Fruit fly (Drosophila melanogaster): ENCODE data around the gene CG17648.

dm6 chr2L:1756351-1756750 is 4.2 kb downstream of the CG17648 start, which contains the start of gene Gr22f:
- no peak for TF ChIP-seq CTCF (optimal IDR thresholded peaks at IDR 0.05)
- TF ChIP-seq CG8478 (optimal IDR thresholded peaks at IDR 0.05) = no peak

Measured in S2 (cell line).